Fruit fly (Drosophila melanogaster) whole organism: ENCODE data around the gene mtgo.

Experiments used
- CG8478 ChIP-seq: fragments of >200 bp; optimal IDR thresholded peaks from 2 replicates; lab custom pipeline; 2018; ENCODE audit warnings: inconsistent platforms
- EcR ChIP-seq, 2 experiments: fragments of >200 bp; optimal IDR thresholded peaks; 2 replicates each; lab custom pipeline; 2017; ENCODE audit warnings: missing biosample characterization in 2 of 2, missing genetic modification characterization in 2 of 2, missing genetic modification reagents in 2 of 2
- pan ChIP-seq: fragments of >200 bp; optimal IDR thresholded peaks from 2 replicates; lab custom pipeline; 2017

DNA sequence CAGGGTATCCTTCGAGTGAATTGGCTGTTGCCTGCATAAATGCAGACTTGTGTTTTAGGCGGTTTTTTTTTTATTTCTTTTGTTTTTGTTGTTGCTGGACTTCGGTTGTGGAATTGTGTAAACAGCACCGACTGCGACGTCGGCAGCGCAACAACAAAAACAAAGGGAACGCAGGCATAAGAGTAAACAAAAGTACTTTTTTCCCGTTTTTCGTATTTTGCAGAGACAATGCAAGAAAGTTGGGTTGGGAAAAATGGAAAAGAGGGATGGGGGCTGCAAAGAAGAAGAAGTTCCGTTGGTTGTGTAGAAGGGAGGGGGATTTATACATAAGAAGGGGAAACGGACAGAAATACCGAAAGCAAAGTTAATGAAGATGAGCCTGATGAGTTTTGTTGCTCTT is 8.3 kb upstream of the mtgo start:
- TF ChIP-seq CG8478 (lab: Kevin White, UChicago) (no peak), EcR (GFP tag; optimal IDR thresholded peaks at IDR 0.05; lab: Kevin White, UChicago) (no peak), pan (no peak)
